Fruit fly (Drosophila melanogaster) whole organism, pupa: ENCODE data around the gene CG8461.

ENCODE experiments used
- CG10348 ChIP-seq: fragments of 200-800 bp; sonication (Bioruptor generic); IDR thresholded peaks from 2 replicates; pipeline ENCODE4 v1.3.6; 2022; ENCODE audit warnings: missing biosample characterization, missing genetic modification characterization
- CG12605 ChIP-seq: fragments of 200-800 bp; sonication (Bioruptor generic); IDR thresholded peaks from 2 replicates; pipeline ENCODE4 v1.3.6; 2022; ENCODE audit warnings: missing biosample characterization, missing genetic modification characterization
- CG13204 ChIP-seq: fragments of 200-800 bp; sonication (Bioruptor generic); optimal IDR thresholded peaks from 2 replicates; lab custom pipeline; 2018; ENCODE audit warnings: missing biosample characterization, mild to moderate bottlenecking, missing genetic modification characterization, moderate library complexity
- CG14655 ChIP-seq: fragments of 200-800 bp; sonication (Bioruptor generic); optimal IDR thresholded peaks from 3 replicates; lab custom pipeline; 2017; ENCODE audit warnings: mild to moderate bottlenecking, missing biosample characterization, missing genetic modification reagents, missing genetic modification characterization
- CG15710 ChIP-seq: fragments of 200-800 bp; sonication (Bioruptor generic); optimal IDR thresholded peaks from 2 replicates; lab custom pipeline; 2018; ENCODE audit warnings: missing biosample characterization, mild to moderate bottlenecking, missing genetic modification characterization, moderate library complexity
- CG17806 ChIP-seq: fragments of 200-800 bp; sonication (Bioruptor generic); optimal IDR thresholded peaks from 2 replicates; lab custom pipeline; 2018; ENCODE audit warnings: missing biosample characterization, mild to moderate bottlenecking, missing genetic modification characterization, moderate library complexity
- CG32121 ChIP-seq: fragments of 200-800 bp; sonication (Bioruptor generic); IDR thresholded peaks from 2 replicates; pipeline ENCODE4 v1.3.6; 2022; ENCODE audit warnings: missing biosample characterization, missing genetic modification characterization
- CG34367 ChIP-seq: fragments of 200-800 bp; sonication (Bioruptor generic); optimal IDR thresholded peaks from 2 replicates; lab custom pipeline; 2018; ENCODE audit warnings: missing biosample characterization, mild to moderate bottlenecking, missing genetic modification characterization
- CG4496 ChIP-seq: fragments of 200-800 bp; sonication (Bioruptor generic); IDR thresholded peaks from 3 replicates; pipeline ENCODE4 v1.3.6; 2022; ENCODE audit warnings: missing biosample characterization, missing genetic modification characterization
- CG8159 ChIP-seq: fragments of 200-800 bp; sonication (Bioruptor generic); optimal IDR thresholded peaks from 3 replicates; lab custom pipeline; 2018; ENCODE audit warnings: missing biosample characterization, mild to moderate bottlenecking, missing genetic modification characterization, moderate library complexity
- CG8301 ChIP-seq: fragments of 200-800 bp; sonication (Bioruptor generic); optimal IDR thresholded peaks from 2 replicates; lab custom pipeline; 2018; ENCODE audit warnings: missing biosample characterization, mild to moderate bottlenecking, missing genetic modification characterization
- CG9948 ChIP-seq: fragments of 200-800 bp; sonication (Bioruptor generic); optimal IDR thresholded peaks from 2 replicates; lab custom pipeline; 2018; ENCODE audit warnings: missing biosample characterization, mild to moderate bottlenecking, missing genetic modification characterization, moderate library complexity
- D1 ChIP-seq: fragments of 200-800 bp; sonication (Bioruptor generic); optimal IDR thresholded peaks from 2 replicates; lab custom pipeline; 2018; ENCODE audit warnings: missing biosample characterization, mild to moderate bottlenecking, missing genetic modification characterization, moderate library complexity
- EcR ChIP-seq: fragments of 200-800 bp; sonication (Bioruptor generic); optimal IDR thresholded peaks from 3 replicates; lab custom pipeline; 2019; ENCODE audit warnings: missing biosample characterization, missing genetic modification characterization, mild to moderate bottlenecking, moderate library complexity, missing genetic modification reagents
- Ets98B ChIP-seq: fragments of 200-800 bp; sonication (Bioruptor generic); IDR thresholded peaks from 2 replicates; pipeline ENCODE4 v1.3.6; 2022; ENCODE audit warnings: missing biosample characterization, missing genetic modification characterization
- Pif1A ChIP-seq: fragments of 200-800 bp; sonication (Bioruptor generic); optimal IDR thresholded peaks from 3 replicates; lab custom pipeline; 2016; ENCODE audit warnings: missing biosample characterization, missing genetic modification characterization
- Pif1B ChIP-seq: fragments of 200-800 bp; sonication (Bioruptor generic); optimal IDR thresholded peaks from 3 replicates; lab custom pipeline; 2016; ENCODE audit warnings: missing biosample characterization, missing genetic modification characterization
- Snoo ChIP-seq: fragments of 200-800 bp; sonication (Bioruptor generic); optimal IDR thresholded peaks from 3 replicates; lab custom pipeline; 2017; ENCODE audit warnings: missing biosample characterization, mild to moderate bottlenecking, missing genetic modification characterization, inconsistent platforms
- fd96Ca ChIP-seq: fragments of 200-800 bp; sonication (Bioruptor generic); IDR thresholded peaks from 3 replicates; pipeline ENCODE4 v1.3.6; 2022; ENCODE audit warnings: missing biosample characterization, missing genetic modification characterization
- gl ChIP-seq: fragments of 200-800 bp; sonication (Bioruptor generic); optimal IDR thresholded peaks from 2 replicates; lab custom pipeline; 2018; ENCODE audit warnings: missing biosample characterization, mild to moderate bottlenecking, missing genetic modification characterization
- rn ChIP-seq: fragments of 200-800 bp; sonication (Bioruptor generic); IDR thresholded peaks from 2 replicates; pipeline ENCODE4 v1.3.6; 2022; ENCODE audit warnings: missing biosample characterization, missing genetic modification characterization

Gene CG8461

dm6 chr3R:14464423-14464822, 49.0 kb downstream of the CG8461 start:
- no peak for TF ChIP-seq CG8159 (tag; lab: Kevin White, UChicago)
- TF ChIP-seq gl (tag; lab: Kevin White, UChicago), result no peak
- no peak for TF ChIP-seq fd96Ca (GFP tag; lab: Robert Waterston, UW)
- no peak for TF ChIP-seq D1 (tag; lab: Kevin White, UChicago)
- no peak for TF ChIP-seq CG12605 (GFP tag; lab: Robert Waterston, UW)
- TF ChIP-seq Snoo, result no peak
- no peak for TF ChIP-seq CG14655 (GFP tag; lab: Kevin White, UChicago)
- TF ChIP-seq Pif1A (GFP tag; lab: Kevin White, UChicago), result no peak
- TF ChIP-seq Pif1B (GFP tag; lab: Kevin White, UChicago), result no peak
- no peak for TF ChIP-seq CG10348 (GFP tag; lab: Robert Waterston, UW)
- no peak for TF ChIP-seq Ets98B (GFP tag; lab: Robert Waterston, UW)
- TF ChIP-seq CG17806 (tag; lab: Kevin White, UChicago), result no peak
- no peak for TF ChIP-seq CG15710 (tag; lab: Kevin White, UChicago)
- TF ChIP-seq CG9948 (tag; lab: Kevin White, UChicago), result no peak
- TF ChIP-seq CG8301 (tag; lab: Kevin White, UChicago), result no peak
- TF ChIP-seq CG32121, result no peak
- TF ChIP-seq EcR (GFP tag; lab: Kevin White, UChicago), result no peak
- no peak for TF ChIP-seq CG34367 (tag; lab: Kevin White, UChicago)
- TF ChIP-seq CG13204 (GFP tag; lab: Kevin White, UChicago), result no peak
- TF ChIP-seq CG4496 (GFP tag; lab: Robert Waterston, UW), result no peak

DNA sequence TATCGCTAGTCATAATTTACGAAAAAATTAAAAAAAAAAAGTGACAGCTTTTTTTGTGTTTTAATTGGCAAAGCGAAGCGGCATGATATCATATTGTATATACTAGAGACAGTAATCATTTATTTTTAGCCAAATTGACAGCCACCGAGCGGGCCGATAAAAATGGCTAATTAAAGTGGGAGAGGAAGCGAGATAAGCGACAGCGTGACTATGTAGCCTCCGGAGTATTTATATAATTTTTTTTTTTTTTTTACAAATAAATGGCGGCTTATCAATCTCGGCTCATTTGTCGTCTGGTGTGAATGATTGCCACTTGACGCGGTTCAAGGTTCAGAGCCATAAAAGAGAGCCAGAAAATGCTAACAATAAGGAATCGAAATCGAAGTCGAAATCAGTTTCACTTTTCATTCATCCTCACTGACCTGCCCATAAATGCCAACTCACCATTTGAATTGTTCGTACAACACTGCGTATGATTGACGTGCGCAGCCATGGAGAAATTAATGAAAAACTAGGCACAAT, 50.5 kb downstream of the CG8461 start:
- TF ChIP-seq CG17806 (tag; lab: Kevin White, UChicago) (no peak), CG8301 (tag; lab: Kevin White, UChicago) (no peak), CG13204 (GFP tag; lab: Kevin White, UChicago) (no peak), CG4496 (GFP tag; lab: Robert Waterston, UW) (no peak), Pif1B (GFP tag; lab: Kevin White, UChicago) (no peak), CG9948 (tag; lab: Kevin White, UChicago) (no peak), rn (no peak), CG14655 (GFP tag; lab: Kevin White, UChicago) (no peak), D1 (tag; lab: Kevin White, UChicago) (no peak), EcR (GFP tag; lab: Kevin White, UChicago) (no peak), CG8159 (tag; lab: Kevin White, UChicago) (no peak), Ets98B (GFP tag; lab: Robert Waterston, UW) (no peak), CG32121 (no peak)
